Worm (Caenorhabditis elegans): ENCODE results near the gene Y39A3CL.3.

The Y39A3CL.3 gene

DNA sequence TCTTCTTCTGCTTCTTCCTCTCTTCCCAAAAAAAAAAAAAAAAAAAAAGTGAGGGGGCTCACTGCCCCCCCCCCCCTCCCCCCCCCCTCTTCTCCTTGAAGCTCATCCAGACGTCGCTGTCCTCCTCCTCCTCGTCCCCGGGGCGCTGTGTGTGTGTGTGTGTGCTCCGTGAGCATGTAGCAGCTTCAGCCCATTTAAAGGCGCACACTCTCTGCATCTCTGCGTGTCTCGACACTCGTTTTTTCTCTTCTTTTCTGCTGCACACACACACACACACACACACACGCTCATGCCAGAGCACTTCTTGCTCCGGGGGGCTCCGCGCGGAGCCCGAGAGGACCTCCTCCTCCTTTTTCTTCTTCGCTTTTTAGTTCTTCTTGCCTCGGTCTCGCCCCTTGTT lies 8.2 kb downstream of the Y39A3CL.3 start (continued):
- peak; percentile 38 for TF ChIP-seq fkh-10 (GFP tag; optimal IDR thresholded peaks at IDR 0.05)
- no peak for TF ChIP-seq unc-130 (GFP tag; optimal IDR thresholded peaks at IDR 0.05)

DNA sequence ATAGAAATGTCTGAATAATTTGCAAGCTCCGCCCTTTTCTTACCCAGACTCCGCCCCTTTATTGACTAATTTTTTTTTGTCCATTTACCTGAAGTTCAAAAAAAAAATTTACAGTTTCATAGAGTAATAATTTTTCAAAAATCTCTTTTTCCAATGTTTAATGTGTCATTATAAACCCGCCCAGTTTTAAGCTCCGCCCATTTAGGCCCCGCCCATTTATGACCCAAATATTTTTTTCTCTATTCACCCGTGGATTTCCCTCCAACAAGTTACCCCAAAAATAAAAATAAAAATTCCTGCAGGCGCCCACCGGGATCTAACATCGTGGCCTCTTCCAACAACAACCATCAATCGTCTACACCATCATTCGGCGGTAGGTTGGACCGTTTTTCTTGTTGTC lies 10.4 kb downstream of the Y39A3CL.3 start, which contains the start of gene rimb-1:
TSS of gene rimb-1 (plus strand) at position 301 of the 400 bp plus-strand sequence.
- no peak for TF ChIP-seq ceh-32 (tag; optimal IDR thresholded peaks at IDR 0.05; ENCODE audit: poor library complexity)
- TF ChIP-seq lin-38 (GFP tag; IDR thresholded peaks at IDR 0.05): no peak
- TF ChIP-seq unc-62 (GFP tag; optimal IDR thresholded peaks at IDR 0.05 in 1 of 2): peak in 1 of 2 experiments; percentile 45
- TF ChIP-seq unc-62 (tag; optimal IDR thresholded peaks at IDR 0.05): no peak
- no peak for TF ChIP-seq lim-7 (GFP tag; IDR thresholded peaks at IDR 0.05)

- TF ChIP-seq nhr-10 (tag; optimal IDR thresholded peaks at IDR 0.05) (no peak), unc-62 (GFP tag; optimal IDR thresholded peaks at IDR 0.05 in 1 of 2) (no peak), unc-62 (tag; optimal IDR thresholded peaks at IDR 0.05) (no peak), zag-1 (tag; optimal IDR thresholded peaks at IDR 0.05) (no peak), fkh-10 (GFP tag; optimal IDR thresholded peaks at IDR 0.05) (no peak), F10B5.3 (tag; optimal IDR thresholded peaks at IDR 0.05) (no peak), dve-1 (tag; optimal IDR thresholded peaks at IDR 0.05; ENCODE audit: insufficient read depth) (no peak), egl-43 (GFP tag; IDR thresholded peaks at IDR 0.05) (0 out of 2 replicates have a peak, but pooled peaks have one; percentile 35), nhr-28 (tag; optimal IDR thresholded peaks at IDR 0.05) (no peak), mdl-1 (tag; optimal IDR thresholded peaks at IDR 0.05) (no peak), set-16 (GFP tag; IDR thresholded peaks at IDR 0.05) (peak; percentile 92), php-3 (GFP tag; IDR thresholded peaks at IDR 0.05) (0 out of 2 replicates have a peak, but pooled peaks have one; percentile 46), Y75B8A.6 (GFP tag; IDR thresholded peaks at IDR 0.05) (no peak), unc-130 (GFP tag; optimal IDR thresholded peaks at IDR 0.05) (no peak)
Measured at ce11 chrIII:1788972-1789371, 11.4 kb downstream of the Y39A3CL.3 start.

DNA sequence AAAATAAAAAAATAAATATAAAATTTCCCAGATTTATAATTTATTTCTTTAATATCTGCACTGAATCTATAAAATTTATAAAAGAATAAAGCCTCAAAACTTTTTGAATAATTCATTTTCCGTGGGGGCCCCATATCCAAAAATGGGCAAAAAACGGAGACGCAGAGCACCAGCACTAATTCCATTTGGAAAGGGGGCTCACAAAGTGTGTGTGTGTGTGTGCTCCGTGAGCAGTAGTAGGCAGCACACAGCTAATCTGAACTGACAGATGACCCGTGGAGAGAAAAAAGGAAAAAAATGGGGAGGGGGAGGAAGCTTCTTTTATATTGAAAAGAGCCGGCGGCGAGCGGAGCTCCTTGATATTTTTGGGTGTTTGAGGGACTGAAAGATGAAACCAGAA lies 14.3 kb downstream of the Y39A3CL.3 start:
- TF ChIP-seq saeg-2 (GFP tag; IDR thresholded peaks at IDR 0.05): no peak
- TF ChIP-seq fkh-10 (GFP tag; optimal IDR thresholded peaks at IDR 0.05): peak; percentile 14

DNA sequence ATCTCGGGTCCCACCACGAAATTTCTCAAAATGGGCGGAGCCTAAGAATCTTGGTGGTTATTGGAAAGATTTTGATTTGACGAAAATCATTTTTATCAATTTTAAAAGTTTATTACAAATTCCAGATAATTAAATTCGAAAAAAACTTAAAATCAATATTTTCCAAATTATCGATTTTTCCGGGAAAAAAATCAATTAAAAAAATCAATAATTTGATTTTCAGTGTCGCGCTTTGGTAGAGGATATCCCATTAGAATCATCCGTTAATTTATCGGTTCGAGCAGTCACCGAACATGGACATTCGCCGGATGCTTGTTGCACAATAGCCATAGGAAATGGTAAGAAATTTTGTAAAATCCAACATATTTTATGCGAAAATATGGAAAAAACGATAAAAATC lies 15.8 kb downstream of the Y39A3CL.3 start:
- TF ChIP-seq ceh-28 (tag; optimal IDR thresholded peaks at IDR 0.05): peak; percentile 90
- no peak for TF ChIP-seq zfp-3 (GFP tag; conservative IDR thresholded peaks at IDR 0.05)
- peak; percentile 33 for TF ChIP-seq aha-1 (tag)

- no peak for TF ChIP-seq mdl-1 (tag; optimal IDR thresholded peaks at IDR 0.05)
- peak; percentile 78 for TF ChIP-seq ceh-28 (tag; optimal IDR thresholded peaks at IDR 0.05)
Measured at ce11 chrIII:1794100-1794499, 16.5 kb downstream of the Y39A3CL.3 start.

DNA sequence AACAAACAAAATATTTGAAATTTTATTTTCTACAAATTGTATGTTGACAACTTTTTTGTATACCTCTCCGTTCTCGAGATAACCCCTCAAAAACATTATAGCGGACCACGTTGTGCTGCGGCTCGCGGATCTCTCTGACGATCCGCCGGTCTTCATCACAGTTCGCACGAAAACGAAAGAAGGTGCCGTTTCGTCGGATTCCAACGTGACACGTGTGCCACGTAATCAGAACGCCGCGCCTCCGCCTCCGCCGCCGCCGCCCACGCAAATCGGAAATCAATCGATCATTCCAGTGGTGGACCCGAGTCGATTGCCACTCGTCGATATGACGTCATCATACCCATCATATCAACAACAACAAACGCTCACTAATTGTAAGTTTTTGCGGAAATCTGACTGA lies 21.8 kb downstream of the Y39A3CL.3 start:
- TF ChIP-seq jun-1 (tag; optimal IDR thresholded peaks at IDR 0.05) (no peak), egl-27 (tag; optimal IDR thresholded peaks at IDR 0.05) (no peak), set-16 (GFP tag; IDR thresholded peaks at IDR 0.05) (peak; percentile 61)

- TF ChIP-seq nhr-111 (GFP tag; optimal IDR thresholded peaks at IDR 0.05) (no peak), php-3 (GFP tag; IDR thresholded peaks at IDR 0.05) (no peak), lim-7 (GFP tag; IDR thresholded peaks at IDR 0.05) (no peak), zip-2 (tag; optimal IDR thresholded peaks at IDR 0.05) (no peak), ctbp-1 (GFP tag; IDR thresholded peaks at IDR 0.05) (no peak), gei-8 (GFP tag; optimal IDR thresholded peaks at IDR 0.05) (no peak), snpc-4 (tag; optimal IDR thresholded peaks at IDR 0.05) (no peak), mxl-2 (GFP tag; conservative IDR thresholded peaks at IDR 0.05) (no peak), spr-3 (GFP tag; optimal IDR thresholded peaks at IDR 0.05) (no peak), spr-1 (tag; optimal IDR thresholded peaks at IDR 0.05) (no peak), F10B5.3 (tag; optimal IDR thresholded peaks at IDR 0.05) (no peak), R02D3.7 (tag; optimal IDR thresholded peaks at IDR 0.05) (no peak), unc-39 (tag; optimal IDR thresholded peaks at IDR 0.05) (no peak), egl-43 (GFP tag; IDR thresholded peaks at IDR 0.05) (0 out of 2 replicates have a peak, but pooled peaks have one; percentile 16), F37D6.2 (tag; optimal IDR thresholded peaks at IDR 0.05) (no peak), lir-3 (tag; optimal IDR thresholded peaks at IDR 0.05) (no peak), ceh-28 (tag; optimal IDR thresholded peaks at IDR 0.05) (no peak), F26F4.8 (GFP tag; conservative IDR thresholded peaks at IDR 0.05) (0 out of 2 replicates have a peak, but pooled peaks have one; percentile 9), Y5F2A.4 (GFP tag; optimal IDR thresholded peaks at IDR 0.05) (no peak), pqm-1 (tag; optimal IDR thresholded peaks at IDR 0.05) (no peak)
Measured at ce11 chrIII:1803000-1803399, 25.4 kb downstream of the Y39A3CL.3 start.

All from whole organism, L4 larva.